Worm (Caenorhabditis elegans) whole organism, L3 larva: ENCODE data around the gene F48G7.9.

Source experiments
- R02D3.7 ChIP-seq: fragments of 150-350 bp; optimal IDR thresholded peaks from 2 replicates; lab custom pipeline; 2014; ENCODE audit warnings: missing biosample characterization, missing genetic modification characterization
- ZK546.5 ChIP-seq: sonication (generic microtip); optimal IDR thresholded peaks from 2 replicates; lab custom pipeline; 2017; ENCODE audit warnings: missing biosample characterization, missing genetic modification characterization
- aly-2 ChIP-seq: fragments of 150-350 bp; optimal IDR thresholded peaks from 2 replicates; lab custom pipeline; 2014; ENCODE audit warnings: missing biosample characterization, missing genetic modification characterization
- ama-1 ChIP-seq: fragments of 150-350 bp; optimal IDR thresholded peaks from 2 replicates; lab custom pipeline; 2018
- ceh-28 ChIP-seq: fragments of 150-350 bp; optimal IDR thresholded peaks from 2 replicates; lab custom pipeline; 2014; ENCODE audit warnings: missing biosample characterization, missing genetic modification reagents, missing genetic modification characterization
- ceh-82 ChIP-seq: fragments of 150-350 bp; optimal IDR thresholded peaks from 2 replicates; lab custom pipeline; 2014; ENCODE audit warnings: missing biosample characterization, missing genetic modification characterization
- ceh-9 ChIP-seq: sonication (generic microtip); optimal IDR thresholded peaks from 2 replicates; lab custom pipeline; 2018; ENCODE audit warnings: missing biosample characterization, missing genetic modification characterization
- daf-12 ChIP-seq: fragments of 150-350 bp; optimal IDR thresholded peaks from 2 replicates; lab custom pipeline; 2014; ENCODE audit warnings: missing biosample characterization, missing genetic modification reagents, missing genetic modification characterization
- egl-27 ChIP-seq: sonication (generic microtip); optimal IDR thresholded peaks from 4 replicates; lab custom pipeline; 2017; ENCODE audit warnings: missing biosample characterization, missing genetic modification reagents, missing genetic modification characterization
- egl-5 ChIP-seq: fragments of 150-350 bp; optimal IDR thresholded peaks from 2 replicates; lab custom pipeline; 2017; ENCODE audit warnings: missing biosample characterization, missing genetic modification reagents, missing genetic modification characterization, inconsistent platforms
- elt-2 ChIP-seq: sonication (generic microtip); optimal IDR thresholded peaks from 2 replicates; lab custom pipeline; 2016; ENCODE audit warnings: missing genetic modification reagents, mild to moderate bottlenecking, missing genetic modification characterization, missing compliant biosample characterization
- elt-3 ChIP-seq, 3 experiments: fragments of 150-350 bp in 1 of 3; sonication (generic microtip) in 2 of 3; optimal IDR thresholded peaks; 2 replicates in 2 of 3; 4 replicates in 1 of 3; lab custom pipeline; 2014 to 2017; ENCODE audit warnings: missing biosample characterization in 3 of 3, missing genetic modification characterization in 3 of 3
- fkh-10 ChIP-seq: sonication (generic microtip); optimal IDR thresholded peaks from 2 replicates; lab custom pipeline; 2017; ENCODE audit warnings: missing biosample characterization, missing genetic modification reagents, missing genetic modification characterization
- fkh-2 ChIP-seq: fragments of 150-350 bp; optimal IDR thresholded peaks from 2 replicates; lab custom pipeline; 2014; ENCODE audit warnings: missing biosample characterization, missing genetic modification reagents, missing genetic modification characterization
- fos-1 ChIP-seq: fragments of 150-350 bp; optimal IDR thresholded peaks from 2 replicates; lab custom pipeline; 2014; ENCODE audit warnings: missing biosample characterization, missing genetic modification characterization
- hmg-11 ChIP-seq: sonication (generic microtip); optimal IDR thresholded peaks from 2 replicates; lab custom pipeline; 2016; ENCODE audit warnings: missing genetic modification characterization, missing compliant biosample characterization
- lin-15B ChIP-seq: fragments of 150-350 bp; optimal IDR thresholded peaks from 2 replicates; lab custom pipeline; 2014; ENCODE audit warnings: missing biosample characterization, missing genetic modification characterization
- lin-39 ChIP-seq: fragments of 150-350 bp; optimal IDR thresholded peaks from 2 replicates; lab custom pipeline; 2018; ENCODE audit warnings: missing biosample characterization, missing genetic modification reagents, missing genetic modification characterization
- mdl-1 ChIP-seq: fragments of 150-350 bp; optimal IDR thresholded peaks from 2 replicates; lab custom pipeline; 2014; ENCODE audit warnings: missing biosample characterization, missing genetic modification characterization
- mml-1 ChIP-seq: fragments of 150-350 bp; sonication (generic microtip); optimal IDR thresholded peaks from 3 replicates; lab custom pipeline; 2014; ENCODE audit warnings: missing biosample characterization, missing genetic modification characterization
- nhr-11 ChIP-seq: fragments of 150-350 bp; optimal IDR thresholded peaks from 2 replicates; lab custom pipeline; 2014; ENCODE audit warnings: missing biosample characterization, missing genetic modification characterization
- nhr-12 ChIP-seq: fragments of 150-350 bp; optimal IDR thresholded peaks from 2 replicates; lab custom pipeline; 2014; ENCODE audit warnings: missing biosample characterization, missing genetic modification characterization
- nhr-23 ChIP-seq: fragments of 150-350 bp; optimal IDR thresholded peaks from 2 replicates; lab custom pipeline; 2014; ENCODE audit warnings: missing biosample characterization, missing genetic modification reagents, missing genetic modification characterization
- nhr-237 ChIP-seq: fragments of 150-350 bp; optimal IDR thresholded peaks from 2 replicates; lab custom pipeline; 2014; ENCODE audit warnings: missing biosample characterization, missing genetic modification characterization
- nhr-25 ChIP-seq: sonication (generic microtip); optimal IDR thresholded peaks from 2 replicates; lab custom pipeline; 2017; ENCODE audit warnings: missing biosample characterization, missing genetic modification characterization
- nhr-28 ChIP-seq: fragments of 150-350 bp; optimal IDR thresholded peaks from 2 replicates; lab custom pipeline; 2014; ENCODE audit warnings: missing biosample characterization, missing genetic modification characterization
- nhr-43 ChIP-seq: sonication (generic microtip); optimal IDR thresholded peaks from 2 replicates; lab custom pipeline; 2016; ENCODE audit warnings: mild to moderate bottlenecking, missing genetic modification characterization, missing compliant biosample characterization; ENCODE audit not compliant: poor library complexity, severe bottlenecking
- nhr-67 ChIP-seq: fragments of 150-350 bp; optimal IDR thresholded peaks from 2 replicates; lab custom pipeline; 2014; ENCODE audit warnings: missing biosample characterization, missing genetic modification characterization
- nhr-77 ChIP-seq: fragments of 150-350 bp; optimal IDR thresholded peaks from 2 replicates; lab custom pipeline; 2014; ENCODE audit warnings: missing biosample characterization, missing genetic modification characterization
- pha-4 ChIP-seq: fragments of 150-350 bp; optimal IDR thresholded peaks from 2 replicates; lab custom pipeline; 2014; ENCODE audit warnings: missing biosample characterization, missing genetic modification reagents, missing genetic modification characterization
- pqm-1 ChIP-seq: fragments of 150-350 bp; optimal IDR thresholded peaks from 2 replicates; lab custom pipeline; 2017; ENCODE audit warnings: missing biosample characterization, missing genetic modification characterization, inconsistent platforms
- sea-2 ChIP-seq: fragments of 150-350 bp; sonication (generic microtip); optimal IDR thresholded peaks from 4 replicates; lab custom pipeline; 2014; ENCODE audit warnings: missing biosample characterization, missing genetic modification reagents, missing genetic modification characterization
- skn-1 ChIP-seq: fragments of 150-350 bp; optimal IDR thresholded peaks from 2 replicates; lab custom pipeline; 2014; ENCODE audit warnings: missing biosample characterization, missing genetic modification characterization
- snpc-4 ChIP-seq: fragments of 150-350 bp; optimal IDR thresholded peaks from 2 replicates; lab custom pipeline; 2014; ENCODE audit warnings: missing biosample characterization, missing genetic modification characterization
- tbx-2 ChIP-seq: sonication (generic microtip); optimal IDR thresholded peaks from 2 replicates; lab custom pipeline; 2016; ENCODE audit warnings: mild to moderate bottlenecking, missing genetic modification characterization, missing compliant biosample characterization
- unc-39 ChIP-seq: sonication (generic microtip); optimal IDR thresholded peaks from 4 replicates; lab custom pipeline; 2017; ENCODE audit warnings: missing biosample characterization, missing genetic modification characterization
- zag-1 ChIP-seq: fragments of 150-350 bp; optimal IDR thresholded peaks from 2 replicates; lab custom pipeline; 2014; ENCODE audit warnings: missing biosample characterization, missing genetic modification characterization
- ztf-11 ChIP-seq: fragments of 150-350 bp; optimal IDR thresholded peaks from 2 replicates; lab custom pipeline; 2014; ENCODE audit warnings: missing biosample characterization, missing genetic modification characterization

The F48G7.9 gene

ce11 chrV:628527-628926, at the start of gene F48G7.9:
Gene F48G7.9 (minus strand): TSS chrV:628627.
- TF ChIP-seq snpc-4 (tag; lab: Kevin White, UChicago) (no peak), sea-2 (GFP tag; lab: Kevin White, UChicago) (no peak), unc-39 (tag; lab: Kevin White, UChicago) (no peak), nhr-237 (tag; lab: Kevin White, UChicago) (no peak), egl-27 (tag; lab: Kevin White, UChicago) (no peak), nhr-12 (tag; lab: Kevin White, UChicago) (no peak), nhr-43 (tag; lab: Kevin White, UChicago) (no peak), R02D3.7 (no peak), nhr-25 (no peak), ceh-28 (no peak), ceh-82 (tag; lab: Kevin White, UChicago) (no peak), nhr-11 (tag; lab: Kevin White, UChicago) (no peak), ztf-11 (tag; lab: Kevin White, UChicago) (no peak), skn-1 (tag; lab: Kevin White, UChicago) (no peak), fos-1 (tag; lab: Kevin White, UChicago) (no peak), elt-2 (no peak), mdl-1 (tag; lab: Kevin White, UChicago) (no peak), ama-1 (lab: Kevin White, UChicago) (no peak), nhr-28 (tag; lab: Kevin White, UChicago) (no peak)
- TF ChIP-seq, all 47 proteins: peak for 0

ce11 chrV:676550-677084, 48.2 kb upstream of the F48G7.9 start, which contains the start of the genes fbxa-72 and srx-21:
Gene fbxa-72 (minus strand): TSS chrV:676753.
Gene srx-21 (plus strand): TSS chrV:677034.
- TF ChIP-seq ceh-9 (tag; lab: Kevin White, UChicago) = no peak
- TF ChIP-seq egl-27 (tag; lab: Kevin White, UChicago) = no peak
- no peak for TF ChIP-seq fkh-10 (GFP tag; lab: Kevin White, UChicago)
- TF ChIP-seq ceh-28 = peak; percentile 30
- TF ChIP-seq nhr-77 (tag; lab: Kevin White, UChicago) = no peak
- TF ChIP-seq elt-3 (tag; optimal IDR thresholded peaks at IDR 0.05; lab: Kevin White, UChicago) = no peak
- TF ChIP-seq nhr-23 = peak; percentile 62
- no peak for TF ChIP-seq fos-1 (tag; lab: Kevin White, UChicago)
- TF ChIP-seq lin-15B (tag; lab: Kevin White, UChicago) = peak; percentile 21
- peak; percentile 28 for TF ChIP-seq elt-2
- no peak for TF ChIP-seq nhr-11 (tag; lab: Kevin White, UChicago)
- TF ChIP-seq pqm-1 = no peak
- TF ChIP-seq aly-2 (tag; lab: Kevin White, UChicago) = no peak
- no peak for TF ChIP-seq mml-1 (tag; lab: Kevin White, UChicago)
- no peak for TF ChIP-seq nhr-67
- TF ChIP-seq daf-12 (tag; lab: Kevin White, UChicago) = no peak
- no peak for TF ChIP-seq unc-39 (tag; lab: Kevin White, UChicago)
- TF ChIP-seq lin-39 = no peak
- no peak for TF ChIP-seq pha-4 (tag; lab: Kevin White, UChicago)
- TF ChIP-seq tbx-2 (tag; lab: Kevin White, UChicago) = no peak
- TF ChIP-seq nhr-43 (tag; lab: Kevin White, UChicago) = peak; percentile 60
- no peak for TF ChIP-seq R02D3.7
- TF ChIP-seq fkh-2 (tag; lab: Kevin White, UChicago) = no peak
- TF ChIP-seq mdl-1 (tag; lab: Kevin White, UChicago) = no peak
- TF ChIP-seq egl-5 (tag; lab: Kevin White, UChicago) = no peak
- peak; percentile 36 for TF ChIP-seq nhr-25
- TF ChIP-seq ztf-11 (tag; lab: Kevin White, UChicago) = no peak
- TF ChIP-seq snpc-4 (tag; lab: Kevin White, UChicago) = peak; percentile 12
- TF ChIP-seq ceh-82 (tag; lab: Kevin White, UChicago) = no peak
- TF ChIP-seq zag-1 (tag; lab: Kevin White, UChicago) = no peak
- TF ChIP-seq hmg-11 = no peak
- no peak for TF ChIP-seq skn-1 (tag; lab: Kevin White, UChicago)
- no peak for TF ChIP-seq ZK546.5 (tag; lab: Kevin White, UChicago)

ce11 chrV:676090-676489, 47.7 kb upstream of the F48G7.9 start:
- peak; percentile 24 for TF ChIP-seq snpc-4 (tag; lab: Kevin White, UChicago)
- TF ChIP-seq ceh-82 (tag; lab: Kevin White, UChicago) = no peak
